Fruit fly (Drosophila melanogaster): Measurements from ENCODE around the gene Ugt35B1.

The Ugt35B1 gene

dm6 chr3R:11200042-11200884, 30.2 kb upstream of the Ugt35B1 start (continued):
- no peak for TF ChIP-seq fd96Cb (tag; optimal IDR thresholded peaks at IDR 0.05)
- TF ChIP-seq hth (optimal IDR thresholded peaks at IDR 0.05) = no peak
- no peak for TF ChIP-seq CG16863 (GFP tag; optimal IDR thresholded peaks at IDR 0.05)
- peak; percentile 42; the same call in 1 of the 2 replicates for TF ChIP-seq CG7372 (GFP tag; IDR thresholded peaks at IDR 0.05)
- no peak for TF ChIP-seq CG12769 (tag; optimal IDR thresholded peaks at IDR 0.05)
- no peak for TF ChIP-seq Fer1 (GFP tag; optimal IDR thresholded peaks at IDR 0.05)
- TF ChIP-seq CG10274 (GFP tag; optimal IDR thresholded peaks at IDR 0.05) = no peak

DNA sequence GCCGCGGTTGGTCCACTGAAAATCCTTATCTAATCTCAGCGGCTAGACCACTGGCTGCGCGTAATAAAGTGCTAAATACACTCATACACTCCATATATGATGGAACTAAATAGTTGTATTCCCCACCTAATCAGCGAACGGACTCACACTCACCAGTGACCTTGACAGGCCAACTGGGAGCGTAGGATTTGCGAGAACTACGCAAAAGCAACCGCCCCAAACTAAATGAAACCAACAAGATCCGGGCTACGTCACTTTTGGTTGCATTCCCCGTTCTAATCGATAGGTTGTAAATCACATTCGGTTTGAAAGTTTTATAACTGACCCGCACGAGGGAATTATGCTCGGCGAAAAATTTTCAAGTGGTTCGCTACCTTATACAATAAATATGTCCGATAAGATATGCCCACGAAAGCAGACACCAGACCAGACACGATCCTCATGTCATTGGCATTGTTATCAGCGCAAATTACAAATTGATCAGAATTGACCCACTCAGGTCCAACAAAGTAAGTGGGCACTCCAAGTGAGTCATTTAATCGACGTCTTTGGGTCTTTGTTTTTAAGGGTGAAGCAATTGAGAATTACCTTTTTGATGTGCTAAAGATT, 29.3 kb upstream of the Ugt35B1 start:
- TF ChIP-seq CG10543 (GFP tag; optimal IDR thresholded peaks at IDR 0.05) (peak; percentile 24), CG1602 (GFP tag; optimal IDR thresholded peaks at IDR 0.05) (no peak), ara (GFP tag; IDR thresholded peaks at IDR 0.05) (no peak), CG31224 (GFP tag; IDR thresholded peaks at IDR 0.05) (peak; percentile 74), sob (GFP tag; IDR thresholded peaks at IDR 0.05) (0 out of 2 replicates have a peak, but pooled peaks have one; percentile 9), Med (GFP tag) (peak; percentile 50), CG11247 (GFP tag; IDR thresholded peaks at IDR 0.05) (0 out of 2 replicates have a peak, but pooled peaks have one; percentile 29), zf30C (GFP tag; optimal IDR thresholded peaks at IDR 0.05) (no peak), CG34376 (GFP tag; optimal IDR thresholded peaks at IDR 0.05) (peak; percentile 64), mirr (GFP tag; optimal IDR thresholded peaks at IDR 0.05) (peak; percentile 86), Ets97D (GFP tag; optimal IDR thresholded peaks at IDR 0.05) (no peak), GATAe (GFP tag; conservative IDR thresholded peaks at IDR 0.05) (peak; percentile 21; the same call in 1 of the 2 replicates), sug (tag; optimal IDR thresholded peaks at IDR 0.05) (peak; percentile 97), Hr78 (GFP tag; optimal IDR thresholded peaks at IDR 0.05) (peak in 1 of 2 experiments; percentile 59), exex (tag; optimal IDR thresholded peaks at IDR 0.05) (peak; percentile 98), Mes4 (GFP tag; optimal IDR thresholded peaks at IDR 0.05) (no peak), Deaf1 (tag; optimal IDR thresholded peaks at IDR 0.05) (peak; percentile 23), Hey (tag; optimal IDR thresholded peaks at IDR 0.05) (peak; percentile 83), az2 (GFP tag; optimal IDR thresholded peaks at IDR 0.05) (no peak), vnd (GFP tag; IDR thresholded peaks at IDR 0.05; ENCODE audit: partially characterized antibody) (0 out of 3 replicates have a peak, but pooled peaks have one; percentile 31), grn (GFP tag; optimal IDR thresholded peaks at IDR 0.05) (peak; percentile 87), sd (tag; optimal IDR thresholded peaks at IDR 0.05) (peak; percentile 82), CG12769 (tag; optimal IDR thresholded peaks at IDR 0.05) (peak; percentile 6), cwo (GFP tag; optimal IDR thresholded peaks at IDR 0.05) (peak; percentile 86), crp (GFP tag; optimal IDR thresholded peaks at IDR 0.05) (no peak), ATbp (GFP tag; optimal IDR thresholded peaks at IDR 0.05) (no peak), gem (tag; optimal IDR thresholded peaks at IDR 0.05) (peak; percentile 41), CG6765 (GFP tag; optimal IDR thresholded peaks at IDR 0.05) (peak; percentile 12), Pdp1 (GFP tag; optimal IDR thresholded peaks at IDR 0.05) (peak in 1 of 2 experiments; percentile 84), cato (GFP tag; optimal IDR thresholded peaks at IDR 0.05; ENCODE audit: borderline replicate concordance) (no peak), CG7745 (tag; optimal IDR thresholded peaks at IDR 0.05) (peak; percentile 29), salm (tag; optimal IDR thresholded peaks at IDR 0.05) (peak; percentile 11), BtbVII (GFP tag; optimal IDR thresholded peaks at IDR 0.05) (peak; percentile 32), Ets65A (GFP tag) (peak; percentile 25)
